Worm (Caenorhabditis elegans): ENCODE data around the gene cpin-1.

cpin-1 gene

DNA sequence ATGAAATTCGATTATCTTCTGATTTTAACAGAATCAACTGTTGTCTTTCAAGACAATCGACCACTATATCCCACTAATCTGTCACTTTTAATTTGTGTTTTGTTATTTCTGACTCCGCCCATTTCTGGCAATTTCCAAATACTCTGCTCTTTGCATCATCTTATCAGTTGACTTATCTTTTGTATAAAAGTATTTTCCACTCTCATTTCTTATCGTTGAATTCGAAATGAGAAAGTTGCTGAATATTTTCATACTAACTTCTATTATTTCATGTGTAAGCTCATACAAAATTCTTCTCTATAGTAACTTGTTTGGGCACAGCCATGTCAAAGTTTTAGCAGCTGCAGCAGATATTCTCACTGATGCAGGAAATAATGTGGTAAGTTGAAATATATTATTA is 49.6 kb downstream of the cpin-1 start, which contains the start of gene ugt-21:
TSS of gene ugt-21 (plus strand) at position 212 of the 400 bp plus-strand sequence.
- peak; percentile 57 for TF ChIP-seq ztf-7 (tag; optimal IDR thresholded peaks at IDR 0.05)
- TF ChIP-seq dmd-9 (GFP tag; IDR thresholded peaks at IDR 0.05) = no peak
- TF ChIP-seq aha-1 (tag) = peak; percentile 87
